Worm (Caenorhabditis elegans) whole organism, late embryonic: ENCODE results near the gene inx-11.

Experiments used
- C08G9.2 ChIP-seq: sonication (generic microtip); optimal IDR thresholded peaks from 2 replicates; lab custom pipeline; 2016; ENCODE audit warnings: mild to moderate bottlenecking, missing genetic modification characterization, moderate library complexity, missing compliant biosample characterization
- C38D4.7 ChIP-seq: fragments of 200-800 bp; sonication (Bioruptor generic); optimal IDR thresholded peaks from 2 replicates; lab custom pipeline; 2018; ENCODE audit warnings: mild to moderate bottlenecking, missing genetic modification characterization, moderate library complexity, missing compliant biosample characterization
- K09A11.1 ChIP-seq: sonication (generic microtip); optimal IDR thresholded peaks from 2 replicates; lab custom pipeline; 2017; ENCODE audit warnings: antibody characterized with exemption, mild to moderate bottlenecking, missing genetic modification characterization, missing compliant biosample characterization; ENCODE audit not compliant: insufficient read depth
- ahr-1 ChIP-seq: sonication (generic microtip); optimal IDR thresholded peaks from 2 replicates; lab custom pipeline; 2016; ENCODE audit warnings: missing genetic modification characterization, missing compliant biosample characterization
- ceh-14 ChIP-seq: sonication (generic microtip); optimal IDR thresholded peaks from 2 replicates; lab custom pipeline; 2016; ENCODE audit warnings: missing genotype, missing genetic modification characterization, missing compliant biosample characterization
- ceh-22 ChIP-seq: sonication (generic microtip); optimal IDR thresholded peaks from 2 replicates; lab custom pipeline; 2017; ENCODE audit warnings: missing biosample characterization, missing genetic modification characterization
- ceh-31 ChIP-seq: sonication (generic microtip); optimal IDR thresholded peaks from 2 replicates; lab custom pipeline; 2016; ENCODE audit warnings: missing genetic modification characterization, missing compliant biosample characterization
- ceh-48 ChIP-seq: sonication (generic microtip); optimal IDR thresholded peaks from 2 replicates; lab custom pipeline; 2016; ENCODE audit warnings: missing genetic modification characterization, inconsistent platforms, missing compliant biosample characterization
- ceh-6 ChIP-seq: fragments of 200-800 bp; sonication (Bioruptor generic); optimal IDR thresholded peaks from 2 replicates; lab custom pipeline; 2018; ENCODE audit warnings: mild to moderate bottlenecking, missing genetic modification characterization, missing compliant biosample characterization
- elt-2 ChIP-seq: sonication (generic microtip); optimal IDR thresholded peaks from 2 replicates; lab custom pipeline; 2016; ENCODE audit warnings: missing genetic modification reagents, missing genetic modification characterization, missing compliant biosample characterization
- eyg-1 ChIP-seq: sonication (generic microtip); optimal IDR thresholded peaks from 2 replicates; lab custom pipeline; 2016; ENCODE audit warnings: missing genotype, missing genetic modification characterization, missing compliant biosample characterization
- fkh-6 ChIP-seq: sonication (generic microtip); optimal IDR thresholded peaks from 2 replicates; lab custom pipeline; 2016; ENCODE audit warnings: missing genetic modification characterization, missing compliant biosample characterization
- gmeb-2 ChIP-seq: sonication (generic microtip); optimal IDR thresholded peaks from 2 replicates; lab custom pipeline; 2016; ENCODE audit warnings: missing genetic modification characterization, inconsistent platforms, missing compliant biosample characterization
- hlh-30 ChIP-seq: sonication (generic microtip); optimal IDR thresholded peaks from 2 replicates; lab custom pipeline; 2017; ENCODE audit warnings: antibody characterized with exemption, missing genetic modification characterization, missing compliant biosample characterization; ENCODE audit not compliant: insufficient read depth
- nfya-1 ChIP-seq: sonication (generic microtip); optimal IDR thresholded peaks from 2 replicates; lab custom pipeline; 2017; ENCODE audit warnings: missing genetic modification characterization, mild to moderate bottlenecking, missing compliant biosample characterization, antibody characterized with exemption, moderate library complexity
- nhr-11 ChIP-seq: fragments of 150-350 bp; optimal IDR thresholded peaks from 2 replicates; lab custom pipeline; 2014; ENCODE audit warnings: missing biosample characterization, missing genetic modification characterization
- nhr-232 ChIP-seq: sonication (generic microtip); optimal IDR thresholded peaks from 2 replicates; lab custom pipeline; 2016; ENCODE audit warnings: missing genetic modification characterization, missing compliant biosample characterization
- pag-3 ChIP-seq: sonication (generic microtip); optimal IDR thresholded peaks from 2 replicates; lab custom pipeline; 2016; ENCODE audit warnings: missing compliant biosample characterization, missing genetic modification characterization, borderline replicate concordance
- pat-9 ChIP-seq: fragments of 200-800 bp; sonication (Bioruptor generic); optimal IDR thresholded peaks from 2 replicates; lab custom pipeline; 2018; ENCODE audit warnings: mild to moderate bottlenecking, missing genetic modification characterization, moderate library complexity, missing compliant biosample characterization
- pax-1 ChIP-seq: fragments of 150-350 bp; optimal IDR thresholded peaks from 2 replicates; lab custom pipeline; 2014; ENCODE audit warnings: missing biosample characterization, missing genetic modification characterization
- pha-2 ChIP-seq: sonication (generic microtip); optimal IDR thresholded peaks from 2 replicates; lab custom pipeline; 2017; ENCODE audit warnings: mild to moderate bottlenecking, missing genetic modification characterization, missing compliant biosample characterization
- pha-4 ChIP-seq: fragments of 150-350 bp; optimal IDR thresholded peaks from 2 replicates; lab custom pipeline; 2018; ENCODE audit warnings: missing biosample characterization, missing genetic modification reagents, missing genetic modification characterization
- pqm-1 ChIP-seq: sonication (generic microtip); optimal IDR thresholded peaks from 2 replicates; lab custom pipeline; 2016; ENCODE audit warnings: missing genetic modification characterization, missing compliant biosample characterization
- rnt-1 ChIP-seq: sonication (generic microtip); optimal IDR thresholded peaks from 2 replicates; lab custom pipeline; 2016; ENCODE audit warnings: missing genetic modification characterization, missing compliant biosample characterization
- sdc-2 ChIP-seq: sonication (generic microtip); optimal IDR thresholded peaks from 2 replicates; lab custom pipeline; 2016; ENCODE audit warnings: missing genotype, missing genetic modification characterization, missing compliant biosample characterization
- sox-2 ChIP-seq: fragments of 200-800 bp; sonication (Bioruptor generic); IDR thresholded peaks from 2 replicates; pipeline ENCODE4 v1.3.6; 2022; ENCODE audit warnings: missing genetic modification reagents, missing genetic modification characterization, missing compliant biosample characterization
- sox-4 ChIP-seq: sonication (generic microtip); optimal IDR thresholded peaks from 2 replicates; lab custom pipeline; 2017; ENCODE audit warnings: mild to moderate bottlenecking, missing genetic modification characterization, inconsistent platforms, missing compliant biosample characterization
- tbx-2 ChIP-seq: sonication (generic microtip); optimal IDR thresholded peaks from 2 replicates; lab custom pipeline; 2016; ENCODE audit warnings: missing genetic modification characterization, missing compliant biosample characterization
- tbx-7 ChIP-seq: sonication (generic microtip); optimal IDR thresholded peaks from 2 replicates; lab custom pipeline; 2016; ENCODE audit warnings: missing genotype, missing genetic modification characterization, missing compliant biosample characterization
- unc-3 ChIP-seq, 2 experiments: fragments of 200-800 bp in 1 of 2; sonication (Bioruptor generic) in 1 of 2; sonication (generic microtip) in 1 of 2; conservative IDR thresholded peaks in 1 of 2; optimal IDR thresholded peaks in 1 of 2; 2 replicates each; pipeline versions ENCODE4 v1.3.6 to Lab custom; 2016 to 2022; ENCODE audit warnings: missing compliant biosample characterization in 2 of 2, missing genetic modification characterization in 2 of 2, missing genetic modification reagents in 1 of 2
- zip-5 ChIP-seq: sonication (generic microtip); optimal IDR thresholded peaks from 2 replicates; lab custom pipeline; 2016; ENCODE audit warnings: missing genetic modification characterization, missing compliant biosample characterization

The inx-11 gene

DNA sequence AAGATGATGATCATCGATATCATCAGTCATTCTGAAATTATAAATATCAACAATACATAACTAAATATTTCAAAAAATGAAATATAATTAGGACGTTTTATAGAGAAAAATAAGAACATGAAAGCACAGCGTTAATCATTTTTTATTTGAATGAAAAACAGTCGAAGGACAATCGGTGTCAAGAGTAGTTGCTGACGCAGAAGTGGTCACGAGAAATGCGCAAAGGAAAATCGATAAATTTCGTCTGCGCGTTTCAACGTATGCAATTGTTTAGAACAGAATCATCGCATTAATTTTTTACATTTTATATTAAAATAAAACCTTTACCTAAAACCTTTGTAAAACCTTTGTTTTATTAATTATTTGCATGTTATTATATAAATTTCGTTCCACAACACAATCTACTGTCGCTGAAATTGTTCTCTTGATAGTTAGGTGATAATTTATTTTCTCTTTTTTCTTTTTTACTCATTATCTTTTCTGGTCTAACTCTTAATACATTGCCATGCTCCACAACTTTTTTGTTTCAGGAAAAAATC lies 10.8 kb downstream of the inx-11 start, which contains the start of the genes W04D2.4 and rbm-25:
TSS of gene W04D2.4 (minus strand) at position 31 of the 539 bp plus-strand sequence.
TSS of gene rbm-25 (plus strand) at position 489 of the 539 bp plus-strand sequence.
- TF ChIP-seq zip-5 (tag; lab: Kevin White, UChicago), result no peak
- TF ChIP-seq nhr-11 (tag; lab: Kevin White, UChicago), result no peak
- TF ChIP-seq rnt-1 (tag; lab: Kevin White, UChicago), result no peak
- TF ChIP-seq ceh-31 (tag; lab: Kevin White, UChicago), result no peak
- peak; percentile 97 for TF ChIP-seq ceh-48 (tag; lab: Kevin White, UChicago)
- TF ChIP-seq tbx-2 (tag; lab: Kevin White, UChicago), result no peak
- no peak for TF ChIP-seq pha-4 (tag; lab: Kevin White, UChicago)
- peak; percentile 25 for TF ChIP-seq hlh-30 (tag; lab: Kevin White, UChicago)
- no peak for TF ChIP-seq nfya-1
- TF ChIP-seq ahr-1 (tag; lab: Kevin White, UChicago), result no peak
- no peak for TF ChIP-seq pqm-1 (tag; lab: Kevin White, UChicago)
- no peak for TF ChIP-seq gmeb-2 (tag; lab: Kevin White, UChicago)
- TF ChIP-seq elt-2, result no peak
- no peak for TF ChIP-seq nhr-232 (tag; lab: Kevin White, UChicago)
- TF ChIP-seq fkh-6 (tag; lab: Kevin White, UChicago), result no peak

DNA sequence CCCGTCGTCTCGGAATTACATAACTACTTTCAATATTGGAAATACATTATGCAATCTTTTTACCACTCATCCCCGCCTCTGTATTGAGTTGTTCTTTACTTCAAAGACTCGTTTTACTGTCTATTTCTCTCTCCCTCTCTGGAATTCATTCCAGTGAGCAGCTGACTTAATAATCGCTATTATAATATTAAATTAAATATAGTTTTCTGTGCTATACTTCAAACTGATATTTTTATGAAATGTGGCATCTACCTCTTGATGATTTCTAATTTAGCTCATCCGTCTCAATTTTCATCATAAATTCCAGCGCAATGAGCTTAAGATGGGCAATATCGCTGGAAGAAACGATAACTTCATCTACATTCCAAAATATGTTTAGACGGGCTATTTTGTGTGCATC lies 16.5 kb downstream of the inx-11 start, which contains the start of gene T28H10.1:
TSS of gene T28H10.1 (plus strand) at position 301 of the 400 bp plus-strand sequence.
- TF ChIP-seq sdc-2 (tag; lab: Kevin White, UChicago) (no peak), ceh-31 (tag; lab: Kevin White, UChicago) (no peak), unc-3 (GFP tag; conservative IDR thresholded peaks at IDR 0.05; lab: Robert Waterston, UW) (no peak), unc-3 (tag; optimal IDR thresholded peaks at IDR 0.05; lab: Kevin White, UChicago) (no peak), eyg-1 (no peak), gmeb-2 (tag; lab: Kevin White, UChicago) (no peak), pha-4 (tag; lab: Kevin White, UChicago) (no peak), C08G9.2 (tag; lab: Kevin White, UChicago) (no peak), pag-3 (tag; lab: Kevin White, UChicago) (no peak), sox-4 (tag; lab: Kevin White, UChicago) (no peak), tbx-7 (no peak), pat-9 (no peak), ceh-14 (tag; lab: Kevin White, UChicago) (no peak), ceh-22 (tag; lab: Kevin White, UChicago) (no peak), nhr-232 (tag; lab: Kevin White, UChicago) (no peak), pax-1 (no peak)
- TF ChIP-seq, all 69 proteins: peak for 0

DNA sequence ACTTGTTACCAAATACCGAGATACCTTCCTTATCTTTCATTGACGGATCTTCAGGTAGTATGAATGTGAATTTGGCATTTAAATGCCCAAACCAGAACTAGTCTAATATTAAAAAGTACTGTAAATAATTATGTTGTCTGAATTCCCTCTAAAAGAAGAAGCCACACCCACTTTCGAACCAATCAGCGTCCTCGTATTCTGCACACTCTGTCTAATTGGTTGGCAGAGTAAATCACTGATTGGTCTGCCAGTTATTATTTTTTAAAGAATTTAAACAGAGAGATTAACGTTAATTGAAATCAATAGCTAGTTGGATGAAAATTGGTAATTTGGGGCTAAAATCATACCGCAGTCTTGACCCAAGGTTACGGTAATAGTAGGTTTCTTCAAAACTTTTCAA lies 18.7 kb downstream of the inx-11 start:
- no peak for TF ChIP-seq C38D4.7 (GFP tag; lab: Kevin White, UChicago)
- no peak for TF ChIP-seq pha-2 (tag; lab: Kevin White, UChicago)
- peak; percentile 50 for TF ChIP-seq nfya-1
- TF ChIP-seq unc-3 (GFP tag; conservative IDR thresholded peaks at IDR 0.05; lab: Robert Waterston, UW), result no peak
- TF ChIP-seq unc-3 (tag; optimal IDR thresholded peaks at IDR 0.05; lab: Kevin White, UChicago), result no peak

DNA sequence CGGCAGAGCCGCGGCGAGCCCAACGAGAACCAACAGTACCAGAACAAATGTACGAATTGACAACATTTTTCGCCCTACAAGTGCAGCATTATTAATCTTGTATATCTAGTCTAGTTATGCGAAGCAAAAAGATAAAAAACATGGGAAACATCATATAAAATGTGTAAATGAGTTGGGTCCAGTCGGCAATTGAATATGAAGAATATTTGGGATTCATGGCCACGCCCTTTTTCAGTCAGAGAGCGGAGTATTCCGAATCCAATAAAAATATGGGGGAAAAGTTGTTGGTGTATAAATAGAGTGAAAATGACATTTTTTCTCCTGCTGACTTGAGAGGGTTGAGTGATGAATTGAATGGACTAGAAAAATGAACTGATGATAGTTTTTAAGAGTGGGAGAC lies 19.2 kb downstream of the inx-11 start, which contains the start of gene nlp-46:
TSS of gene nlp-46 (minus strand) at position 101 of the 400 bp plus-strand sequence.
- TF ChIP-seq ceh-6 (GFP tag; lab: Kevin White, UChicago), result no peak
- TF ChIP-seq K09A11.1 (tag; lab: Kevin White, UChicago), result no peak
- TF ChIP-seq ahr-1 (tag; lab: Kevin White, UChicago), result no peak
- no peak for TF ChIP-seq sox-2
